Worm (Caenorhabditis elegans) whole organism, young adult: ENCODE measurements around the gene gldi-8.

Experiments used
- B0019.2 ChIP-seq: fragments of 200-800 bp; sonication (Bioruptor generic); conservative IDR thresholded peaks from 2 replicates; pipeline ENCODE4 v1.3.6; 2022; ENCODE audit warnings: missing genetic modification reagents, missing genetic modification characterization, missing compliant biosample characterization
- B0035.1 ChIP-seq: sonication (generic microtip); optimal IDR thresholded peaks from 2 replicates; lab custom pipeline; 2016; ENCODE audit warnings: missing genetic modification characterization, mild to moderate bottlenecking, missing compliant biosample characterization, missing genotype, missing genetic modification reagents
- B0336.3 ChIP-seq: fragments of 200-800 bp; sonication (Bioruptor generic); IDR thresholded peaks from 2 replicates; pipeline ENCODE4 v1.3.6; 2022; ENCODE audit warnings: missing genetic modification characterization, missing compliant biosample characterization
- C06A6.2 ChIP-seq: fragments of 200-800 bp; sonication (Bioruptor generic); conservative IDR thresholded peaks from 2 replicates; pipeline ENCODE4 v1.3.6; 2022; ENCODE audit warnings: missing genetic modification characterization, missing compliant biosample characterization
- C17E4.6 ChIP-seq: fragments of 200-800 bp; sonication (Bioruptor generic); IDR thresholded peaks from 2 replicates; pipeline ENCODE4 v1.3.6; 2022; ENCODE audit warnings: missing genetic modification reagents, missing genetic modification characterization, missing compliant biosample characterization
- F49E8.2 ChIP-seq: sonication (generic microtip); optimal IDR thresholded peaks from 3 replicates; lab custom pipeline; 2017; ENCODE audit warnings: missing genetic modification characterization, mild to moderate bottlenecking, missing compliant biosample characterization, antibody characterized with exemption, moderate library complexity; ENCODE audit not compliant: insufficient read depth
- F55B11.4 ChIP-seq: sonication (generic microtip); optimal IDR thresholded peaks from 2 replicates; lab custom pipeline; 2016; ENCODE audit warnings: missing compliant biosample characterization, missing genetic modification characterization, borderline replicate concordance; ENCODE audit not compliant: insufficient read depth
- F57A8.1 ChIP-seq: fragments of 200-800 bp; sonication (Bioruptor generic); optimal IDR thresholded peaks from 2 replicates; lab custom pipeline; 2018; ENCODE audit warnings: mild to moderate bottlenecking, missing genetic modification characterization, moderate library complexity, missing compliant biosample characterization
- K11D2.4 ChIP-seq: fragments of 200-800 bp; sonication (Bioruptor generic); IDR thresholded peaks from 2 replicates; pipeline ENCODE4 v1.3.6; 2022; ENCODE audit warnings: missing genetic modification reagents, missing genetic modification characterization, missing compliant biosample characterization
- T26A5.8 ChIP-seq: sonication (generic microtip); optimal IDR thresholded peaks from 2 replicates; lab custom pipeline; 2016; ENCODE audit warnings: missing genetic modification characterization, missing compliant biosample characterization
- Y53F4B.3 ChIP-seq: fragments of 200-800 bp; sonication (Bioruptor generic); IDR thresholded peaks from 2 replicates; pipeline ENCODE4 v1.3.6; 2022; ENCODE audit warnings: missing genetic modification reagents, missing genetic modification characterization, missing compliant biosample characterization
- Y67H2A.10 ChIP-seq: fragments of 200-800 bp; sonication (Bioruptor generic); conservative IDR thresholded peaks from 2 replicates; pipeline ENCODE4 v1.3.6; 2022; ENCODE audit warnings: missing genetic modification reagents, missing genetic modification characterization, missing compliant biosample characterization
- akir-1 ChIP-seq: fragments of 200-800 bp; sonication (Bioruptor generic); optimal IDR thresholded peaks from 2 replicates; lab custom pipeline; 2018; ENCODE audit warnings: mild to moderate bottlenecking, missing genetic modification characterization, moderate library complexity, missing compliant biosample characterization
- ama-1 ChIP-seq, 3 experiments: fragments of 150-350 bp in 1 of 3; sonication (generic microtip) in 2 of 3; optimal IDR thresholded peaks; 2 replicates each; lab custom pipeline; 2014 to 2018; ENCODE audit warnings: missing biosample characterization in 2 of 3, missing genetic modification characterization in 2 of 3, missing genetic modification reagents in 2 of 3
- atf-7 ChIP-seq: sonication (generic microtip); optimal IDR thresholded peaks from 2 replicates; lab custom pipeline; 2017; ENCODE audit warnings: mild to moderate bottlenecking, missing genetic modification characterization, missing compliant biosample characterization
- attf-6 ChIP-seq: fragments of 200-800 bp; sonication (Bioruptor generic); IDR thresholded peaks from 2 replicates; pipeline ENCODE4 v1.3.6; 2022; ENCODE audit warnings: missing genetic modification reagents, missing genetic modification characterization, missing compliant biosample characterization
- bed-1 ChIP-seq: fragments of 200-800 bp; sonication (Bioruptor generic); IDR thresholded peaks from 2 replicates; pipeline ENCODE4 v1.3.6; 2022; ENCODE audit warnings: missing genetic modification reagents, missing genetic modification characterization, missing compliant biosample characterization
- cebp-2 ChIP-seq: fragments of 200-800 bp; sonication (Bioruptor generic); IDR thresholded peaks from 2 replicates; pipeline ENCODE4 v1.3.6; 2022; ENCODE audit warnings: missing genetic modification characterization, missing compliant biosample characterization
- ceh-58 ChIP-seq: fragments of 200-800 bp; sonication (Bioruptor generic); IDR thresholded peaks from 2 replicates; pipeline ENCODE4 v1.3.6; 2022; ENCODE audit warnings: missing genetic modification characterization, missing compliant biosample characterization
- chd-7 ChIP-seq: sonication (generic microtip); optimal IDR thresholded peaks from 2 replicates; lab custom pipeline; 2016; ENCODE audit warnings: mild to moderate bottlenecking, missing genetic modification characterization, moderate library complexity, missing compliant biosample characterization
- dox-1 ChIP-seq: fragments of 200-800 bp; sonication (Bioruptor generic); IDR thresholded peaks from 2 replicates; pipeline ENCODE4 v1.3.6; 2022; ENCODE audit warnings: missing genetic modification reagents, missing genetic modification characterization, missing compliant biosample characterization
- egl-18 ChIP-seq: fragments of 200-800 bp; sonication (Bioruptor generic); IDR thresholded peaks from 2 replicates; pipeline ENCODE4 v1.3.6; 2022; ENCODE audit warnings: missing genetic modification reagents, missing genetic modification characterization, missing compliant biosample characterization
- egrh-3 ChIP-seq: fragments of 200-800 bp; sonication (Bioruptor generic); IDR thresholded peaks from 2 replicates; pipeline ENCODE4 v1.3.6; 2022; ENCODE audit warnings: missing genetic modification reagents, missing genetic modification characterization, missing compliant biosample characterization
- ekl-4 ChIP-seq: fragments of 200-800 bp; sonication (Bioruptor generic); IDR thresholded peaks from 2 replicates; pipeline ENCODE4 v1.3.6; 2022; ENCODE audit warnings: missing genetic modification reagents, missing genetic modification characterization, missing compliant biosample characterization
- fkh-3 ChIP-seq: sonication (generic microtip); optimal IDR thresholded peaks from 2 replicates; lab custom pipeline; 2016; ENCODE audit warnings: mild to moderate bottlenecking, missing genetic modification characterization, missing compliant biosample characterization
- hlh-26 ChIP-seq: fragments of 200-800 bp; sonication (Bioruptor generic); conservative IDR thresholded peaks from 2 replicates; pipeline ENCODE4 v1.3.6; 2022; ENCODE audit warnings: missing genetic modification reagents, missing genetic modification characterization, missing compliant biosample characterization
- lag-1 ChIP-seq: fragments of 200-800 bp; sonication (Bioruptor generic); IDR thresholded peaks from 2 replicates; pipeline ENCODE4 v1.3.6; 2022; ENCODE audit warnings: missing genetic modification reagents, missing genetic modification characterization, missing compliant biosample characterization
- let-607 ChIP-seq, 2 experiments: fragments of 200-800 bp in 1 of 2; sonication (Bioruptor generic) in 1 of 2; sonication (generic microtip) in 1 of 2; optimal IDR thresholded peaks; 2 replicates each; lab custom pipeline; 2016 to 2018; ENCODE audit warnings: mild to moderate bottlenecking in 2 of 2, missing compliant biosample characterization in 2 of 2, missing genetic modification characterization in 2 of 2, moderate library complexity in 2 of 2, missing genotype in 1 of 2
- lin-35 ChIP-seq, 3 experiments: fragments of 150-350 bp in 2 of 3; sonication (generic microtip) in 1 of 3; optimal IDR thresholded peaks; 2 replicates each; lab custom pipeline; 2014 to 2018; ENCODE audit warnings: missing biosample characterization in 3 of 3, missing genetic modification characterization in 3 of 3, missing genetic modification reagents in 3 of 3
- madf-8 ChIP-seq: fragments of 200-800 bp; sonication (Bioruptor generic); conservative IDR thresholded peaks from 2 replicates; pipeline ENCODE4 v1.3.6; 2022; ENCODE audit warnings: missing genetic modification reagents, missing genetic modification characterization, missing compliant biosample characterization
- mel-28 ChIP-seq: sonication (generic microtip); optimal IDR thresholded peaks from 2 replicates; lab custom pipeline; 2016; ENCODE audit warnings: borderline replicate concordance, mild to moderate bottlenecking, missing genetic modification characterization, missing compliant biosample characterization
- mes-4 ChIP-seq: sonication (generic microtip); optimal IDR thresholded peaks from 2 replicates; lab custom pipeline; 2016; ENCODE audit warnings: missing genotype, missing genetic modification characterization, missing compliant biosample characterization
- nfyb-1 ChIP-seq: fragments of 200-800 bp; sonication (Bioruptor generic); IDR thresholded peaks from 2 replicates; pipeline ENCODE4 v1.3.6; 2022; ENCODE audit warnings: missing genetic modification reagents, missing genetic modification characterization, missing compliant biosample characterization
- nhr-120 ChIP-seq: fragments of 200-800 bp; sonication (Bioruptor generic); IDR thresholded peaks from 2 replicates; pipeline ENCODE4 v1.3.6; 2022; ENCODE audit warnings: missing genetic modification characterization, missing compliant biosample characterization
- nhr-90 ChIP-seq: sonication (generic microtip); optimal IDR thresholded peaks from 2 replicates; lab custom pipeline; 2016; ENCODE audit warnings: missing genotype, mild to moderate bottlenecking, missing genetic modification characterization, missing compliant biosample characterization
- pbrm-1 ChIP-seq: fragments of 200-800 bp; sonication (Bioruptor generic); IDR thresholded peaks from 2 replicates; pipeline ENCODE4 v1.3.6; 2022; ENCODE audit warnings: missing genetic modification reagents, missing genetic modification characterization, missing compliant biosample characterization
- rcor-1 ChIP-seq: fragments of 200-800 bp; sonication (Bioruptor generic); IDR thresholded peaks from 2 replicates; pipeline ENCODE4 v1.3.6; 2022; ENCODE audit warnings: missing genetic modification reagents, missing genetic modification characterization, missing compliant biosample characterization
- snpc-1.1 ChIP-seq: sonication (generic microtip); optimal IDR thresholded peaks from 2 replicates; lab custom pipeline; 2017; ENCODE audit warnings: missing genetic modification characterization, mild to moderate bottlenecking, missing compliant biosample characterization, antibody characterized with exemption, moderate library complexity, missing genotype, missing genetic modification reagents; ENCODE audit not compliant: insufficient read depth
- tbx-9 ChIP-seq: sonication (generic microtip); optimal IDR thresholded peaks from 2 replicates; lab custom pipeline; 2016; ENCODE audit warnings: borderline replicate concordance, missing genetic modification characterization, inconsistent platforms, missing compliant biosample characterization
- unc-62 ChIP-seq: fragments of 150-350 bp; optimal IDR thresholded peaks from 2 replicates; lab custom pipeline; 2014; ENCODE audit warnings: missing biosample characterization, missing genetic modification reagents, missing genetic modification characterization
- xnd-1 ChIP-seq: sonication (generic microtip); optimal IDR thresholded peaks from 2 replicates; lab custom pipeline; 2016; ENCODE audit warnings: missing genotype, missing genetic modification reagents, missing genetic modification characterization, missing compliant biosample characterization
- ztf-18 ChIP-seq: sonication (generic microtip); optimal IDR thresholded peaks from 2 replicates; lab custom pipeline; 2016; ENCODE audit warnings: missing genotype, mild to moderate bottlenecking, missing genetic modification characterization, missing compliant biosample characterization
- ztf-22 ChIP-seq: fragments of 200-800 bp; sonication (Bioruptor generic); optimal IDR thresholded peaks from 2 replicates; lab custom pipeline; 2018; ENCODE audit warnings: mild to moderate bottlenecking, missing genetic modification characterization, moderate library complexity, missing compliant biosample characterization
- ztf-26 ChIP-seq: sonication (generic microtip); optimal IDR thresholded peaks from 2 replicates; lab custom pipeline; 2017; ENCODE audit warnings: missing genetic modification characterization, missing compliant biosample characterization
- ztf-28 ChIP-seq: fragments of 200-800 bp; sonication (Bioruptor generic); IDR thresholded peaks from 2 replicates; pipeline ENCODE4 v1.3.6; 2022; ENCODE audit warnings: missing genetic modification reagents, missing genetic modification characterization, missing compliant biosample characterization

gldi-8 gene

ce11 chrIII:12598418-12599330, 855 bp downstream of the gldi-8 start:
- TF ChIP-seq snpc-1.1 = no peak
- TF ChIP-seq B0336.3 = peak; percentile 59
- TF ChIP-seq bed-1 (GFP tag; lab: Robert Waterston, UW) = no peak
- 0 out of 2 replicates have a peak, but pooled peaks have one; percentile 63 for TF ChIP-seq nhr-120 (GFP tag; lab: Robert Waterston, UW)
- TF ChIP-seq hlh-26 (GFP tag; lab: Robert Waterston, UW) = no peak
- TF ChIP-seq Y53F4B.3 (GFP tag; lab: Robert Waterston, UW) = no peak
- peak; percentile 66 for TF ChIP-seq mel-28 (tag; lab: Kevin White, UChicago)
- no peak for TF ChIP-seq fkh-3
- no peak; the same call in 1 of the 2 replicates for TF ChIP-seq B0019.2 (GFP tag; lab: Robert Waterston, UW)
- TF ChIP-seq ekl-4 = peak; percentile 83
- no peak for TF ChIP-seq ztf-22 (GFP tag; lab: Kevin White, UChicago)
- TF ChIP-seq let-607 (tag; optimal IDR thresholded peaks at IDR 0.05; lab: Kevin White, UChicago) = peak in 1 of 2 experiments; percentile 10
- TF ChIP-seq C06A6.2 (GFP tag; lab: Robert Waterston, UW) = peak; percentile 50; the same call in 1 of the 2 replicates
- no peak for TF ChIP-seq akir-1 (GFP tag; lab: Kevin White, UChicago)
- TF ChIP-seq F57A8.1 (GFP tag; lab: Kevin White, UChicago) = no peak
- no peak for TF ChIP-seq C17E4.6 (GFP tag; lab: Robert Waterston, UW)
- TF ChIP-seq xnd-1 (tag; lab: Kevin White, UChicago) = peak; percentile 13
- 0 out of 2 replicates have a peak, but pooled peaks have one; percentile 49 for TF ChIP-seq ztf-28 (GFP tag; lab: Robert Waterston, UW)
- TF ChIP-seq lin-35 (GFP tag; optimal IDR thresholded peaks at IDR 0.05; lab: Kevin White, UChicago) = peak in 1 of 3 experiments; percentile 48
- 0 out of 2 replicates have a peak, but pooled peaks have one; percentile 59 for TF ChIP-seq egl-18 (GFP tag; lab: Robert Waterston, UW)
- no peak for TF ChIP-seq lag-1 (GFP tag; lab: Robert Waterston, UW)
- TF ChIP-seq ztf-26 (tag; lab: Kevin White, UChicago) = peak; percentile 11
- TF ChIP-seq unc-62 (GFP tag; lab: Kevin White, UChicago) = no peak
- TF ChIP-seq rcor-1 = no peak
- TF ChIP-seq atf-7 (tag; lab: Kevin White, UChicago) = peak; percentile 70
- TF ChIP-seq egrh-3 (GFP tag; lab: Robert Waterston, UW) = peak; percentile 61; the same call in 1 of the 2 replicates
- peak; percentile 61; the same call in 1 of the 2 replicates for TF ChIP-seq dox-1
- TF ChIP-seq ceh-58 (GFP tag; lab: Robert Waterston, UW) = peak; percentile 87; the same call in 1 of the 2 replicates
- TF ChIP-seq ztf-18 (tag; lab: Kevin White, UChicago) = no peak
- TF ChIP-seq F55B11.4 (tag; lab: Kevin White, UChicago) = no peak
- TF ChIP-seq cebp-2 = no peak
- no peak for TF ChIP-seq T26A5.8
- TF ChIP-seq ama-1 (optimal IDR thresholded peaks at IDR 0.05; lab: Kevin White, UChicago) = peak; percentile 54
- TF ChIP-seq ama-1 (GFP tag; optimal IDR thresholded peaks at IDR 0.05; lab: Kevin White, UChicago) = no peak
- peak; percentile 68 for TF ChIP-seq chd-7
- no peak for TF ChIP-seq F49E8.2 (tag; lab: Kevin White, UChicago)
- TF ChIP-seq tbx-9 (tag; lab: Kevin White, UChicago) = no peak
- TF ChIP-seq Y67H2A.10 (GFP tag; lab: Robert Waterston, UW) = peak; percentile 60
- TF ChIP-seq nhr-90 (tag; lab: Kevin White, UChicago) = no peak
- TF ChIP-seq B0035.1 = peak; percentile 27
- peak; percentile 81 for TF ChIP-seq pbrm-1 (GFP tag; lab: Robert Waterston, UW)
- peak; percentile 75 for TF ChIP-seq nfyb-1
- 0 out of 2 replicates have a peak, but pooled peaks have one; percentile 12 for TF ChIP-seq madf-8 (GFP tag; lab: Robert Waterston, UW)
- no peak for TF ChIP-seq mes-4 (tag; lab: Kevin White, UChicago)
- peak; percentile 35 for TF ChIP-seq K11D2.4 (GFP tag; lab: Robert Waterston, UW)
- 0 out of 2 replicates have a peak, but pooled peaks have one; percentile 31 for TF ChIP-seq attf-6 (GFP tag; lab: Robert Waterston, UW)
